Worm (Caenorhabditis elegans) whole organism, mixed stage, embryonic: ENCODE results near the gene pha-4.
A peak's percentile ranks its signal among the peaks of the same experiment; 100 is the strongest.

Experiments used
- M03D4.4 ChIP-seq: sonication (generic microtip); optimal IDR thresholded peaks from 2 replicates; lab custom pipeline; 2017; ENCODE audit warnings: mild to moderate bottlenecking, missing genetic modification characterization, missing compliant biosample characterization
- bed-3 ChIP-seq: fragments of 200-800 bp; sonication (Bioruptor generic); optimal IDR thresholded peaks from 3 replicates; lab custom pipeline; 2018; ENCODE audit warnings: mild to moderate bottlenecking, missing genetic modification characterization, moderate library complexity, missing compliant biosample characterization
- blmp-1 ChIP-seq: fragments of 150-350 bp; optimal IDR thresholded peaks from 2 replicates; lab custom pipeline; 2014; ENCODE audit warnings: missing biosample characterization, missing genetic modification characterization
- ceh-39 ChIP-seq: fragments of 150-350 bp; optimal IDR thresholded peaks from 2 replicates; lab custom pipeline; 2014; ENCODE audit warnings: missing biosample characterization, missing genetic modification characterization
- ceh-43 ChIP-seq: fragments of 200-800 bp; sonication (Bioruptor generic); optimal IDR thresholded peaks from 2 replicates; lab custom pipeline; 2018; ENCODE audit warnings: mild to moderate bottlenecking, missing genetic modification characterization, moderate library complexity, missing compliant biosample characterization
- ceh-83 ChIP-seq: fragments of 200-800 bp; sonication (Bioruptor generic); optimal IDR thresholded peaks from 2 replicates; lab custom pipeline; 2018; ENCODE audit warnings: mild to moderate bottlenecking, missing genetic modification characterization, missing compliant biosample characterization
- ces-1 ChIP-seq: fragments of 150-350 bp; optimal IDR thresholded peaks from 2 replicates; lab custom pipeline; 2014; ENCODE audit warnings: missing biosample characterization, missing genetic modification reagents, missing genetic modification characterization
- cnd-1 ChIP-seq: fragments of 200-800 bp; sonication (Bioruptor generic); optimal IDR thresholded peaks from 2 replicates; lab custom pipeline; 2018; ENCODE audit warnings: mild to moderate bottlenecking, missing genetic modification characterization, missing compliant biosample characterization
- drap-1 ChIP-seq: fragments of 200-800 bp; sonication (Bioruptor generic); optimal IDR thresholded peaks from 3 replicates; lab custom pipeline; 2018; ENCODE audit warnings: mild to moderate bottlenecking, missing genetic modification characterization, missing compliant biosample characterization
- elt-1 ChIP-seq: sonication (generic microtip); optimal IDR thresholded peaks from 2 replicates; lab custom pipeline; 2017; ENCODE audit warnings: missing genetic modification characterization, mild to moderate bottlenecking, missing compliant biosample characterization, antibody characterized with exemption, moderate library complexity, borderline replicate concordance; ENCODE audit not compliant: insufficient read depth
- elt-3 ChIP-seq: fragments of 150-350 bp; optimal IDR thresholded peaks from 2 replicates; lab custom pipeline; 2014; ENCODE audit warnings: missing biosample characterization, missing genetic modification characterization
- flh-1 ChIP-seq: fragments of 200-800 bp; sonication (Bioruptor generic); optimal IDR thresholded peaks from 2 replicates; lab custom pipeline; 2018; ENCODE audit warnings: mild to moderate bottlenecking, missing genetic modification characterization, moderate library complexity, missing compliant biosample characterization
- ham-2 ChIP-seq: fragments of 200-800 bp; sonication (Bioruptor generic); optimal IDR thresholded peaks from 2 replicates; lab custom pipeline; 2018; ENCODE audit warnings: mild to moderate bottlenecking, missing genetic modification characterization, missing compliant biosample characterization
- hlh-1 ChIP-seq: fragments of 150-350 bp; optimal IDR thresholded peaks from 2 replicates; lab custom pipeline; 2014; ENCODE audit warnings: missing biosample characterization, missing genetic modification reagents, missing genetic modification characterization
- lin-13 ChIP-seq: fragments of 150-350 bp; optimal IDR thresholded peaks from 2 replicates; lab custom pipeline; 2014; ENCODE audit warnings: missing biosample characterization, missing genetic modification characterization
- lin-32 ChIP-seq: fragments of 200-800 bp; sonication (Bioruptor generic); optimal IDR thresholded peaks from 2 replicates; lab custom pipeline; 2018; ENCODE audit warnings: mild to moderate bottlenecking, missing genetic modification characterization, missing compliant biosample characterization
- lsy-2 ChIP-seq: fragments of 150-350 bp; optimal IDR thresholded peaks from 2 replicates; lab custom pipeline; 2014; ENCODE audit warnings: missing biosample characterization, missing genetic modification characterization
- mab-5 ChIP-seq: fragments of 150-350 bp; optimal IDR thresholded peaks from 2 replicates; lab custom pipeline; 2014; ENCODE audit warnings: missing biosample characterization, missing genetic modification characterization
- mep-1 ChIP-seq: fragments of 150-350 bp; optimal IDR thresholded peaks from 2 replicates; lab custom pipeline; 2017; ENCODE audit warnings: missing biosample characterization, missing genetic modification reagents, missing genetic modification characterization, inconsistent platforms
- mls-2 ChIP-seq: sonication (generic microtip); optimal IDR thresholded peaks from 2 replicates; lab custom pipeline; 2016; ENCODE audit warnings: mild to moderate bottlenecking, missing genetic modification characterization, moderate library complexity, missing compliant biosample characterization
- nhr-12 ChIP-seq: fragments of 150-350 bp; optimal IDR thresholded peaks from 2 replicates; lab custom pipeline; 2014; ENCODE audit warnings: missing biosample characterization, missing genetic modification characterization
- nhr-2 ChIP-seq: fragments of 150-350 bp; optimal IDR thresholded peaks from 2 replicates; lab custom pipeline; 2014; ENCODE audit warnings: missing biosample characterization, missing genetic modification characterization
- nhr-237 ChIP-seq: fragments of 150-350 bp; optimal IDR thresholded peaks from 2 replicates; lab custom pipeline; 2014; ENCODE audit warnings: missing biosample characterization, missing genetic modification characterization
- nhr-28 ChIP-seq: fragments of 150-350 bp; optimal IDR thresholded peaks from 2 replicates; lab custom pipeline; 2014; ENCODE audit warnings: missing biosample characterization, missing genetic modification characterization
- nhr-76 ChIP-seq: sonication (generic microtip); optimal IDR thresholded peaks from 2 replicates; lab custom pipeline; 2017; ENCODE audit warnings: missing biosample characterization, missing genetic modification characterization
- pha-4 ChIP-seq: fragments of 150-350 bp; optimal IDR thresholded peaks from 2 replicates; lab custom pipeline; 2018; ENCODE audit warnings: missing biosample characterization, missing genetic modification reagents, missing genetic modification characterization
- sem-2 ChIP-seq: fragments of 200-800 bp; sonication (Bioruptor generic); optimal IDR thresholded peaks from 2 replicates; lab custom pipeline; 2018; ENCODE audit warnings: mild to moderate bottlenecking, missing genetic modification characterization, missing compliant biosample characterization
- snpc-4 ChIP-seq: fragments of 150-350 bp; optimal IDR thresholded peaks from 2 replicates; lab custom pipeline; 2014; ENCODE audit warnings: missing biosample characterization, missing genetic modification characterization
- sptf-1 ChIP-seq: sonication (generic microtip); optimal IDR thresholded peaks from 2 replicates; lab custom pipeline; 2017; ENCODE audit warnings: mild to moderate bottlenecking, missing genetic modification characterization, moderate library complexity, missing compliant biosample characterization
- tbx-8 ChIP-seq: fragments of 200-800 bp; sonication (Bioruptor generic); optimal IDR thresholded peaks from 2 replicates; lab custom pipeline; 2018; ENCODE audit warnings: mild to moderate bottlenecking, missing genetic modification characterization, moderate library complexity, missing compliant biosample characterization
- unc-120 ChIP-seq: sonication (generic microtip); optimal IDR thresholded peaks from 2 replicates; lab custom pipeline; 2017; ENCODE audit warnings: missing genetic modification characterization, missing compliant biosample characterization; ENCODE audit not compliant: poor library complexity, severe bottlenecking
- unc-39 ChIP-seq: fragments of 150-350 bp; optimal IDR thresholded peaks from 2 replicates; lab custom pipeline; 2014; ENCODE audit warnings: missing biosample characterization, missing genetic modification characterization
- unc-62 ChIP-seq: fragments of 150-350 bp; optimal IDR thresholded peaks from 2 replicates; lab custom pipeline; 2014; ENCODE audit warnings: missing biosample characterization, missing genetic modification reagents, missing genetic modification characterization
- zip-8 ChIP-seq: fragments of 150-350 bp; optimal IDR thresholded peaks from 2 replicates; lab custom pipeline; 2014; ENCODE audit warnings: missing biosample characterization, missing genetic modification characterization
- ztf-11 ChIP-seq: fragments of 150-350 bp; optimal IDR thresholded peaks from 2 replicates; lab custom pipeline; 2014; ENCODE audit warnings: missing biosample characterization, missing genetic modification characterization

pha-4 gene

DNA sequence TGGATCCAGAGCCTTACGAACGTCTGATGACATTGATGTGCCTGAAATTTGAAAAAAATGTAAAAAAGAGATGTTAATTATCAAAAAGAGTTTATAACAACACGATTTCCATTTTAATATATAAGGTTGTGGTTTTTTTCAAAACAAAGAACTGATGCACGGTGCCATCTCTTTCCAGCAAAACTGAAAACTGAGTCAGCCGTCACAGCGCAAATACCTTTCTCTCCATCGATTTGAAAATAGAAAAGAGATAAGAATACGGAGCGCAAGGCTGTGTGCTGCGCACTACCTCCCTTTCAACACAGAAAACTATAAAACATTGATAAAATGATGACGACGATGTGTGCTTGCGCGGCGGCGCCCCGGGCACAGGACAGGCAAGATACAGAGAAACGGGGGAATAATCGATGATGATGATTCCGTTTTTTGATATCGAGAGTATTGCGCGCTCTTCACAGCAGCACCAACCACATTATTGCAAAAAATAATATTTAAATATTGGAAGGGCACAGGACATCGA is 39.6 kb downstream of the pha-4 start, which contains the start of gene Y44A6D.3:
TSS of gene Y44A6D.3 (minus strand) at position 51 of the 520 bp plus-strand sequence.
- TF ChIP-seq zip-8, result no peak
- TF ChIP-seq nhr-28, result no peak
- no peak for TF ChIP-seq elt-1 (tag; lab: Kevin White, UChicago)
- TF ChIP-seq bed-3 (GFP tag; lab: Kevin White, UChicago), result no peak
- no peak for TF ChIP-seq mls-2 (tag; lab: Kevin White, UChicago)
- no peak for TF ChIP-seq pha-4 (tag; lab: Kevin White, UChicago)
- TF ChIP-seq ceh-39 (tag; lab: Kevin White, UChicago), result no peak
- TF ChIP-seq ham-2 (GFP tag; lab: Kevin White, UChicago), result no peak
- TF ChIP-seq flh-1 (GFP tag; lab: Kevin White, UChicago), result no peak
- no peak for TF ChIP-seq elt-3
- no peak for TF ChIP-seq mep-1 (tag; lab: Kevin White, UChicago)

DNA sequence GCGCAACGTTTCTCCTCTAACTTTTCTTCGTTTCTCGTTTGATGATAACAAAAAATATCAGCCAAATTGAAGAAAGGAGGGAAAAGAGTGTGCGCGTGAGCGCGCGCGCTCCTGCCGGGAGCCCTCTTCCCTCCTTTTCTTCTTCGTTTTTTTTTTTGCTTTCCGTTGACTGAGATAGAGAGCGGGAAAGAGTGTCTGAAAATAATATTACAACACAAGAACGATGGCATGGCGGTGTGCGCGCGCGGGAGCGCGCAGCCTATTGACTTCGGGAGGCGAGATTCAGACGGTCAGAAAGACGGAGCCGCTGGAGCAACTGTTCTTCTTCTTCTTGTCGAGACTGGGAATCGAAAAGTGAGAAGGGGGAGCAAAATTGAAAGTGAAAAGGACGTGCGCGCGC is 40.9 kb downstream of the pha-4 start:
- peak; percentile 93 for TF ChIP-seq hlh-1 (tag; lab: Kevin White, UChicago)
- TF ChIP-seq unc-62 (GFP tag; lab: Kevin White, UChicago), result peak; percentile 18
- no peak for TF ChIP-seq lsy-2
- TF ChIP-seq sptf-1, result no peak
- TF ChIP-seq blmp-1 (tag; lab: Kevin White, UChicago), result no peak
- TF ChIP-seq nhr-2 (tag; lab: Kevin White, UChicago), result no peak
- TF ChIP-seq zip-8, result no peak
- no peak for TF ChIP-seq nhr-28
- no peak for TF ChIP-seq snpc-4 (tag; lab: Kevin White, UChicago)
- no peak for TF ChIP-seq unc-39 (tag; lab: Kevin White, UChicago)
- peak; percentile 41 for TF ChIP-seq drap-1
- TF ChIP-seq bed-3 (GFP tag; lab: Kevin White, UChicago), result no peak
- no peak for TF ChIP-seq mls-2 (tag; lab: Kevin White, UChicago)
- TF ChIP-seq M03D4.4 (tag; lab: Kevin White, UChicago), result no peak
- TF ChIP-seq elt-3, result no peak
- no peak for TF ChIP-seq cnd-1 (tag; lab: Kevin White, UChicago)
- no peak for TF ChIP-seq flh-1 (GFP tag; lab: Kevin White, UChicago)
- no peak for TF ChIP-seq elt-1 (tag; lab: Kevin White, UChicago)
- no peak for TF ChIP-seq ceh-43 (GFP tag; lab: Kevin White, UChicago)
- no peak for TF ChIP-seq nhr-12 (tag; lab: Kevin White, UChicago)
- TF ChIP-seq mab-5 (tag; lab: Kevin White, UChicago), result no peak
- TF ChIP-seq mep-1 (tag; lab: Kevin White, UChicago), result no peak
- TF ChIP-seq sem-2 (GFP tag; lab: Kevin White, UChicago), result no peak
- TF ChIP-seq lin-13 (tag; lab: Kevin White, UChicago), result no peak
- no peak for TF ChIP-seq ztf-11 (tag; lab: Kevin White, UChicago)
- no peak for TF ChIP-seq nhr-76 (tag; lab: Kevin White, UChicago)
- TF ChIP-seq lin-32 (GFP tag; lab: Kevin White, UChicago), result no peak
- no peak for TF ChIP-seq ham-2 (GFP tag; lab: Kevin White, UChicago)
- TF ChIP-seq nhr-237 (tag; lab: Kevin White, UChicago), result no peak
- peak; percentile 72 for TF ChIP-seq unc-120 (tag; lab: Kevin White, UChicago)
- TF ChIP-seq ceh-39 (tag; lab: Kevin White, UChicago), result no peak
- TF ChIP-seq ces-1 (GFP tag; lab: Kevin White, UChicago), result no peak
- no peak for TF ChIP-seq pha-4 (tag; lab: Kevin White, UChicago)
- no peak for TF ChIP-seq ceh-83 (GFP tag; lab: Kevin White, UChicago)

DNA sequence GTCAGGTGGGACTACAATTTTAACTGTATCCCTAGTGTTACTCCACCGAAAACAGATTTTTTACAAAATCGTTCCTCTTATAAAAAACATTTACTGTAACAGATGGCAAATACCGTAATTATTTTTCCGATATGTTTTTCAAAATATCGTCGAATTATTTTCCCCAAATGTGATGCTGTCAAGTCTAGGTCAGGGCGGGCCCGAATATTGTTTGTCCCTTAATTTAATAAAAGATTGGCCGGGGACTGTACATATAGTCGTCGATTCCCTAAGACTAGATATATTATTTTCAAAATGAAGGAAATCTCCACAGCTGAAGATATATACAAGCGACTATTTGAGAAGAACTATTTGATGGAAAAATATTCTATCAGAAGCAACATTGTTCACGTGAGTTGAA is 45.1 kb downstream of the pha-4 start, which contains the start of gene sdf-9:
TSS of gene sdf-9 (plus strand) at position 301 of the 400 bp plus-strand sequence.
- TF ChIP-seq hlh-1 (tag; lab: Kevin White, UChicago) (no peak), mab-5 (tag; lab: Kevin White, UChicago) (no peak), nhr-12 (tag; lab: Kevin White, UChicago) (no peak), nhr-237 (tag; lab: Kevin White, UChicago) (no peak), unc-120 (tag; lab: Kevin White, UChicago) (no peak), bed-3 (GFP tag; lab: Kevin White, UChicago) (no peak), blmp-1 (tag; lab: Kevin White, UChicago) (no peak), tbx-8 (GFP tag; lab: Kevin White, UChicago) (no peak), unc-39 (tag; lab: Kevin White, UChicago) (no peak), elt-1 (tag; lab: Kevin White, UChicago) (no peak), ham-2 (GFP tag; lab: Kevin White, UChicago) (no peak), pha-4 (tag; lab: Kevin White, UChicago) (no peak), M03D4.4 (tag; lab: Kevin White, UChicago) (no peak)
- TF ChIP-seq, all 35 proteins: peak for 0
